Worm (Caenorhabditis elegans): ENCODE data around the gene nhr-43.
A peak's percentile ranks its signal among the peaks of the same experiment; 100 is the strongest.

Gene nhr-43

DNA sequence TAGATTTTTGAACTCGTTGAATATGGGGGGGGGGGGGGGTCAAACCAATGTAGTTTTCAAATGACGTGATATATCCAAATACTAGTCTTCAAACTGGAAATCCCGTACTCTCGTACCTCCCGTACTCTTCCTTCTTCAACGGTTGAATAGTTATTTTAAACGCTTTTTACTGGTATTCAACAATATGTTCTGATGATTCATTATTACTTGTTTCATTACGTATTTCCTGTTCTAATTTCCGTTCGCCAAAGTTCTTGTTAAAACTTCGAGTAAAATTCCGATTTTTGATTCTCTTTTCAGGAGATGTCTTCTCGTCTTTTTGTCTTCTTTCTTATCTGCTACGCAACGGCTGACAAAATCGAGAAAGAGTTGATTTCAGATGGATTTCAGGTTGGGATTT is 31.2 kb downstream of the nhr-43 start, which contains the start of gene nhx-9:
Gene nhx-9 (plus strand): TSS at position 301 of the 400 bp plus-strand sequence.
- TF ChIP-seq ama-1 (optimal IDR thresholded peaks at IDR 0.05) (no peak), ztf-4 (tag; optimal IDR thresholded peaks at IDR 0.05) (no peak), nhr-11 (tag; optimal IDR thresholded peaks at IDR 0.05) (no peak), lin-15B (tag; optimal IDR thresholded peaks at IDR 0.05) (no peak), egl-5 (tag; optimal IDR thresholded peaks at IDR 0.05) (no peak), snpc-4 (tag; optimal IDR thresholded peaks at IDR 0.05) (no peak), elt-1 (tag; optimal IDR thresholded peaks at IDR 0.05) (no peak), nhr-25 (tag; optimal IDR thresholded peaks at IDR 0.05) (no peak)

DNA sequence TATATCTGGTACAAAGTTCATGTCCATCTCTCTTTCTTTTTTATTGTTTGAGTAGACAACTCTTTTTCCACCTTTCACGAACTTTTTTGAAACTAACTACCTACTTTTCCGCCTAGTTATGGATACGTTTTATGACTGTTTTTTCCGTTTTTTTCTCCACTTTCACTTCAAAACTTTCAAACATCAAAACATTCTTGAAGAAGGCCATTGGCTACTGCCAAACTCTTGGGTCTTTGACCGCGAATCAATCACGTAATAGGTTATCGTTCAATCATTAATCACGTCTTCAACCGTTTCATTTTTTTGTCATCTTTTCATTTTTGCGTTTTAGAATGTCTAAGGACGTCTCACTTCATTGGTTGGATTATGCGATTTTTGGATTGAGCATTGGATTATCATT is 37.7 kb downstream of the nhr-43 start, which contains the start of gene slc-5A12:
Gene slc-5A12 (plus strand): TSS at position 333 of the 400 bp plus-strand sequence.
- TF ChIP-seq tbx-2 (tag; optimal IDR thresholded peaks at IDR 0.05) = no peak
- no peak for TF ChIP-seq zag-1 (tag; optimal IDR thresholded peaks at IDR 0.05)
- no peak for TF ChIP-seq daf-12 (tag; optimal IDR thresholded peaks at IDR 0.05)
- TF ChIP-seq fkh-10 (GFP tag; optimal IDR thresholded peaks at IDR 0.05) = no peak
- TF ChIP-seq ZK546.5 (tag; optimal IDR thresholded peaks at IDR 0.05) = no peak
- TF ChIP-seq ceh-82 (tag; optimal IDR thresholded peaks at IDR 0.05) = no peak
- TF ChIP-seq ztf-4 (tag; optimal IDR thresholded peaks at IDR 0.05) = no peak
- no peak for TF ChIP-seq ama-1 (optimal IDR thresholded peaks at IDR 0.05)
- TF ChIP-seq eor-1 (tag; optimal IDR thresholded peaks at IDR 0.05) = no peak
- TF ChIP-seq unc-62 (GFP tag; optimal IDR thresholded peaks at IDR 0.05) = no peak
- no peak for TF ChIP-seq nhr-76 (tag; optimal IDR thresholded peaks at IDR 0.05)
- no peak for TF ChIP-seq mml-1 (tag; optimal IDR thresholded peaks at IDR 0.05)
- no peak for TF ChIP-seq ceh-16 (tag; optimal IDR thresholded peaks at IDR 0.05)
- TF ChIP-seq ztf-11 (tag; optimal IDR thresholded peaks at IDR 0.05) = no peak
- no peak for TF ChIP-seq elt-2 (tag; optimal IDR thresholded peaks at IDR 0.05)
- no peak for TF ChIP-seq ceh-9 (tag; optimal IDR thresholded peaks at IDR 0.05)
- no peak for TF ChIP-seq fkh-2 (tag; optimal IDR thresholded peaks at IDR 0.05)
- TF ChIP-seq pqm-1 (tag; optimal IDR thresholded peaks at IDR 0.05) = no peak
- no peak for TF ChIP-seq nhr-23 (tag; optimal IDR thresholded peaks at IDR 0.05)
- TF ChIP-seq nhr-28 (tag; optimal IDR thresholded peaks at IDR 0.05) = no peak

DNA sequence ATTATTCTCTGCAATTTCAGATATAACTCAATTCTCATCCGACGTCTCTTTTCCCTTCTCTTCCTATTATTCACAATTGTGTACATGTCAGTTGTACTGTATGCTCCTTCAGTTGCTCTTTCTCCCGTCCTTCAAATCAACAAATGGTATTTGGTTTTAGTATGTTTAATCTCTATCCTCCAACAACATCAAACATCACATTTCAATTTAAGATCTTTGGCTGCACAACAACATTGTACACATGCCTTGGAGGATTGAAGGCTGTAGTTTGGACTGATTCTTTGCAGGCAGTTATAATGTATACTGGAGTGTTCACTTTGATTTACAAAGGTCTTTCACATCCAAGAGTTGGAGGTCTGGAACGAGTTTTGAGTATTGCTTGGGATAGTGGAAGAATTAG is 39.2 kb downstream of the nhr-43 start:
- TF ChIP-seq R02D3.7 (tag; optimal IDR thresholded peaks at IDR 0.05) (no peak), pqm-1 (tag; optimal IDR thresholded peaks at IDR 0.05) (no peak), nhr-76 (tag; optimal IDR thresholded peaks at IDR 0.05) (no peak), mdl-1 (tag; optimal IDR thresholded peaks at IDR 0.05) (no peak), nhr-43 (tag; optimal IDR thresholded peaks at IDR 0.05; ENCODE audit: poor library complexity, severe bottlenecking) (peak; percentile 44), hmg-11 (tag; optimal IDR thresholded peaks at IDR 0.05) (no peak), elt-2 (tag; optimal IDR thresholded peaks at IDR 0.05) (no peak)

DNA sequence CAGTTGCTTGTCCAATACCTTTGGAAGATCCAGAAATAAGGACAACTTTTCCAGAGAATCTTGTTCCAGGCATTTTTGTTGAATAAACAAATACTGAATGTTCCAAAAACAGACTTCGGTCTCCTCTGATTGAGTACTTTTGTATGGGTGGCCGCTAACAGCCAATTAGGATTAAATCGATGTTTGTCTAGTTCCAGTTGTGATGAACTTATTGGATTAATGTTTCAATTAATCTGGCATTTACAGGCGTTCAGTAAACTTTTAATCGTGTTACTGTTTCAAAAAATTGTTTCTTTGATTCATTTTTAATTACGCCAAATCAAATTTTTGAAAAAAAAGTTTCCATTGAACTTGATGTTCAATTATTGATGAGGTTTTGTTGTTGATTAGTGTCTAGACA is 42.9 kb downstream of the nhr-43 start, which contains the start of gene ZK829.1:
Gene ZK829.1 (minus strand): TSS at position 101 of the 400 bp plus-strand sequence.
- TF ChIP-seq lin-39 (tag; optimal IDR thresholded peaks at IDR 0.05) (no peak), sea-2 (GFP tag; optimal IDR thresholded peaks at IDR 0.05) (no peak), ama-1 (optimal IDR thresholded peaks at IDR 0.05) (no peak), elt-1 (tag; optimal IDR thresholded peaks at IDR 0.05) (no peak), daf-12 (tag; optimal IDR thresholded peaks at IDR 0.05) (no peak), R02D3.7 (tag; optimal IDR thresholded peaks at IDR 0.05) (no peak), nfya-1 (tag; optimal IDR thresholded peaks at IDR 0.05; ENCODE audit: insufficient read depth) (no peak), egl-27 (tag; optimal IDR thresholded peaks at IDR 0.05) (no peak), nhr-77 (tag; optimal IDR thresholded peaks at IDR 0.05) (no peak), fkh-10 (GFP tag; optimal IDR thresholded peaks at IDR 0.05) (no peak), fos-1 (tag; optimal IDR thresholded peaks at IDR 0.05) (no peak)

DNA sequence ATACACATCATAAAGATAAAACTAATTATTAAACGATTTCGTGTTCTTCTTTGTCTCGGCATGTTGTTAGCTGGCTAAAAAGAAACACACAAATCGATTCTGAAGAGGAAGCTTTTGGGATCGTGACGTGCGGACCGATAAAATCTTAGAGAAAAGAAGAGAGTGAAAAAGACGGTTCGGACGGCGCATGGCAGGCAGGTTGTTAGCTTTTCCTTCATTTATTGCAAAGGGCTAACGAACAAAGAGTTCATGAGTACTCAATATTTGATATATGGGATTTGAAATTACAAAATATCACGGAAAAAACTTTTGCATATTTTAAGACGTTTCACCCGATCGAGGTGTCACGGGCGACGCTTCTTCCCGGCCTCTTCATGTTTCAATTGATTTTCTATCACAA is 46.2 kb downstream of the nhr-43 start, which contains the start of gene ZK829.3:
Gene ZK829.3 (minus strand): TSS at position 101 of the 400 bp plus-strand sequence.
- no peak for TF ChIP-seq eor-1 (tag; optimal IDR thresholded peaks at IDR 0.05)
- TF ChIP-seq ceh-28 (tag; optimal IDR thresholded peaks at IDR 0.05) = no peak
- TF ChIP-seq ceh-82 (tag; optimal IDR thresholded peaks at IDR 0.05) = no peak
- no peak for TF ChIP-seq skn-1 (tag; optimal IDR thresholded peaks at IDR 0.05)
- TF ChIP-seq nhr-77 (tag; optimal IDR thresholded peaks at IDR 0.05) = no peak
- no peak for TF ChIP-seq jun-1 (tag; optimal IDR thresholded peaks at IDR 0.05)
- TF ChIP-seq unc-62 (GFP tag; optimal IDR thresholded peaks at IDR 0.05) = no peak
- no peak for TF ChIP-seq ZK546.5 (tag; optimal IDR thresholded peaks at IDR 0.05)
- no peak for TF ChIP-seq nfya-1 (tag; optimal IDR thresholded peaks at IDR 0.05; ENCODE audit: insufficient read depth)
- no peak for TF ChIP-seq lin-15B (tag; optimal IDR thresholded peaks at IDR 0.05)
- TF ChIP-seq nhr-237 (tag; optimal IDR thresholded peaks at IDR 0.05) = no peak
- no peak for TF ChIP-seq sea-2 (GFP tag; optimal IDR thresholded peaks at IDR 0.05)

Data from whole organism, L3 larva.